Worm (Caenorhabditis elegans) whole organism, L4 larva: ENCODE data around the gene sre-1.

Source experiments
- ama-1 ChIP-seq: fragments of 150-350 bp; optimal IDR thresholded peaks from 2 replicates; lab custom pipeline; 2014; ENCODE audit warnings: inconsistent platforms, mixed read lengths
- nhr-77 ChIP-seq: fragments of 150-350 bp; optimal IDR thresholded peaks from 2 replicates; lab custom pipeline; 2014; ENCODE audit warnings: missing biosample characterization, missing genetic modification characterization

ce11 chrII:7666967-7667366 is 42.5 kb upstream of the sre-1 start, which contains the start of gene lir-2:
- TF ChIP-seq ama-1 (no peak), nhr-77 (tag; lab: Kevin White, UChicago) (no peak)
